Worm (Caenorhabditis elegans) whole organism, mixed stage, embryonic: Measurements from ENCODE around the gene T14G8.4.

Experiments
- bed-3 ChIP-seq: fragments of 200-800 bp; sonication (Bioruptor generic); optimal IDR thresholded peaks from 3 replicates; lab custom pipeline; 2018; ENCODE audit warnings: mild to moderate bottlenecking, missing genetic modification characterization, moderate library complexity, missing compliant biosample characterization
- blmp-1 ChIP-seq: fragments of 150-350 bp; optimal IDR thresholded peaks from 2 replicates; lab custom pipeline; 2014; ENCODE audit warnings: missing biosample characterization, missing genetic modification characterization
- ceh-39 ChIP-seq: fragments of 150-350 bp; optimal IDR thresholded peaks from 2 replicates; lab custom pipeline; 2014; ENCODE audit warnings: missing biosample characterization, missing genetic modification characterization
- ceh-43 ChIP-seq: fragments of 200-800 bp; sonication (Bioruptor generic); optimal IDR thresholded peaks from 2 replicates; lab custom pipeline; 2018; ENCODE audit warnings: mild to moderate bottlenecking, missing genetic modification characterization, moderate library complexity, missing compliant biosample characterization
- ces-1 ChIP-seq: fragments of 150-350 bp; optimal IDR thresholded peaks from 2 replicates; lab custom pipeline; 2014; ENCODE audit warnings: missing biosample characterization, missing genetic modification reagents, missing genetic modification characterization
- drap-1 ChIP-seq: fragments of 200-800 bp; sonication (Bioruptor generic); optimal IDR thresholded peaks from 3 replicates; lab custom pipeline; 2018; ENCODE audit warnings: mild to moderate bottlenecking, missing genetic modification characterization, missing compliant biosample characterization
- elt-1 ChIP-seq: sonication (generic microtip); optimal IDR thresholded peaks from 2 replicates; lab custom pipeline; 2017; ENCODE audit warnings: missing genetic modification characterization, mild to moderate bottlenecking, missing compliant biosample characterization, antibody characterized with exemption, moderate library complexity, borderline replicate concordance; ENCODE audit not compliant: insufficient read depth
- elt-3 ChIP-seq: fragments of 150-350 bp; optimal IDR thresholded peaks from 2 replicates; lab custom pipeline; 2014; ENCODE audit warnings: missing biosample characterization, missing genetic modification characterization
- ham-2 ChIP-seq: fragments of 200-800 bp; sonication (Bioruptor generic); optimal IDR thresholded peaks from 2 replicates; lab custom pipeline; 2018; ENCODE audit warnings: mild to moderate bottlenecking, missing genetic modification characterization, missing compliant biosample characterization
- hlh-1 ChIP-seq: fragments of 150-350 bp; optimal IDR thresholded peaks from 2 replicates; lab custom pipeline; 2014; ENCODE audit warnings: missing biosample characterization, missing genetic modification reagents, missing genetic modification characterization
- lin-13 ChIP-seq: fragments of 150-350 bp; optimal IDR thresholded peaks from 2 replicates; lab custom pipeline; 2014; ENCODE audit warnings: missing biosample characterization, missing genetic modification characterization
- lin-32 ChIP-seq: fragments of 200-800 bp; sonication (Bioruptor generic); optimal IDR thresholded peaks from 2 replicates; lab custom pipeline; 2018; ENCODE audit warnings: mild to moderate bottlenecking, missing genetic modification characterization, missing compliant biosample characterization
- lsy-2 ChIP-seq: fragments of 150-350 bp; optimal IDR thresholded peaks from 2 replicates; lab custom pipeline; 2014; ENCODE audit warnings: missing biosample characterization, missing genetic modification characterization
- mab-5 ChIP-seq: fragments of 150-350 bp; optimal IDR thresholded peaks from 2 replicates; lab custom pipeline; 2014; ENCODE audit warnings: missing biosample characterization, missing genetic modification characterization
- mep-1 ChIP-seq: fragments of 150-350 bp; optimal IDR thresholded peaks from 2 replicates; lab custom pipeline; 2017; ENCODE audit warnings: missing biosample characterization, missing genetic modification reagents, missing genetic modification characterization, inconsistent platforms
- mls-2 ChIP-seq: sonication (generic microtip); optimal IDR thresholded peaks from 2 replicates; lab custom pipeline; 2016; ENCODE audit warnings: mild to moderate bottlenecking, missing genetic modification characterization, moderate library complexity, missing compliant biosample characterization
- nhr-12 ChIP-seq: fragments of 150-350 bp; optimal IDR thresholded peaks from 2 replicates; lab custom pipeline; 2014; ENCODE audit warnings: missing biosample characterization, missing genetic modification characterization
- nhr-2 ChIP-seq: fragments of 150-350 bp; optimal IDR thresholded peaks from 2 replicates; lab custom pipeline; 2014; ENCODE audit warnings: missing biosample characterization, missing genetic modification characterization
- nhr-237 ChIP-seq: fragments of 150-350 bp; optimal IDR thresholded peaks from 2 replicates; lab custom pipeline; 2014; ENCODE audit warnings: missing biosample characterization, missing genetic modification characterization
- nhr-28 ChIP-seq: fragments of 150-350 bp; optimal IDR thresholded peaks from 2 replicates; lab custom pipeline; 2014; ENCODE audit warnings: missing biosample characterization, missing genetic modification characterization
- nhr-76 ChIP-seq: sonication (generic microtip); optimal IDR thresholded peaks from 2 replicates; lab custom pipeline; 2017; ENCODE audit warnings: missing biosample characterization, missing genetic modification characterization
- pha-4 ChIP-seq: fragments of 150-350 bp; optimal IDR thresholded peaks from 2 replicates; lab custom pipeline; 2018; ENCODE audit warnings: missing biosample characterization, missing genetic modification reagents, missing genetic modification characterization
- sem-2 ChIP-seq: fragments of 200-800 bp; sonication (Bioruptor generic); optimal IDR thresholded peaks from 2 replicates; lab custom pipeline; 2018; ENCODE audit warnings: mild to moderate bottlenecking, missing genetic modification characterization, missing compliant biosample characterization
- snpc-4 ChIP-seq: fragments of 150-350 bp; optimal IDR thresholded peaks from 2 replicates; lab custom pipeline; 2014; ENCODE audit warnings: missing biosample characterization, missing genetic modification characterization
- sptf-1 ChIP-seq: sonication (generic microtip); optimal IDR thresholded peaks from 2 replicates; lab custom pipeline; 2017; ENCODE audit warnings: mild to moderate bottlenecking, missing genetic modification characterization, moderate library complexity, missing compliant biosample characterization
- tbx-8 ChIP-seq: fragments of 200-800 bp; sonication (Bioruptor generic); optimal IDR thresholded peaks from 2 replicates; lab custom pipeline; 2018; ENCODE audit warnings: mild to moderate bottlenecking, missing genetic modification characterization, moderate library complexity, missing compliant biosample characterization
- unc-120 ChIP-seq: sonication (generic microtip); optimal IDR thresholded peaks from 2 replicates; lab custom pipeline; 2017; ENCODE audit warnings: missing genetic modification characterization, missing compliant biosample characterization; ENCODE audit not compliant: poor library complexity, severe bottlenecking
- unc-62 ChIP-seq: fragments of 150-350 bp; optimal IDR thresholded peaks from 2 replicates; lab custom pipeline; 2014; ENCODE audit warnings: missing biosample characterization, missing genetic modification reagents, missing genetic modification characterization
- zip-8 ChIP-seq: fragments of 150-350 bp; optimal IDR thresholded peaks from 2 replicates; lab custom pipeline; 2014; ENCODE audit warnings: missing biosample characterization, missing genetic modification characterization
- ztf-11 ChIP-seq: fragments of 150-350 bp; optimal IDR thresholded peaks from 2 replicates; lab custom pipeline; 2014; ENCODE audit warnings: missing biosample characterization, missing genetic modification characterization

The T14G8.4 gene

ce11 chrX:12863796-12864195 is at the start of gene T14G8.4:
Gene T14G8.4 (minus strand): TSS chrX:12863896.
- TF ChIP-seq ceh-39 (tag; lab: Kevin White, UChicago): no peak
- no peak for TF ChIP-seq unc-120 (tag; lab: Kevin White, UChicago)
- no peak for TF ChIP-seq pha-4
- TF ChIP-seq mls-2 (tag; lab: Kevin White, UChicago): no peak
- TF ChIP-seq ham-2: no peak
- no peak for TF ChIP-seq nhr-76 (tag; lab: Kevin White, UChicago)
- no peak for TF ChIP-seq tbx-8 (GFP tag; lab: Kevin White, UChicago)
- no peak for TF ChIP-seq sem-2
- TF ChIP-seq mab-5 (tag; lab: Kevin White, UChicago): no peak
- TF ChIP-seq sptf-1: no peak
- no peak for TF ChIP-seq mep-1 (tag; lab: Kevin White, UChicago)
- TF ChIP-seq ces-1: no peak
- no peak for TF ChIP-seq elt-1

ce11 chrX:12912435-12912834 is 48.7 kb upstream of the T14G8.4 start:
- peak; percentile 61 for TF ChIP-seq unc-62
- TF ChIP-seq sem-2: no peak

DNA sequence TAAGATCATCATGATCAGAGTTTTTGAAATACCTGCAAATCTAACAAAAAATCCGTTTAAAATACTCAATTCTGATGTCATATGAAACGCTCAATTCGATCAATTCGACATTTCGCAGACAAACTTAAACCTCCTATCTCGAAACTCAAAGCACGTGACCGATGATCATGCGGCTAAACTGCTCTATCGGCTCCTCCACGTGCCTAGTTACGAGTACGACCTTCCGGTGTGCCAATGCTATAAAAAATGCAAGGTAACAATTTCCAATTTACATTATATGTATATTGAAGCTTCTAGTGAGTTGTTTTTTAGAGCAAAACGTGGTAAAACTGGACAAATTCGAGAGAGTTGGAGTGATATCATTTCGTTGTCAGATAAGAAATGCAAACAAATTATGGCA is 47.5 kb upstream of the T14G8.4 start:
- TF ChIP-seq lin-32 (no peak), mep-1 (tag; lab: Kevin White, UChicago) (no peak), nhr-237 (tag; lab: Kevin White, UChicago) (no peak), tbx-8 (GFP tag; lab: Kevin White, UChicago) (no peak), nhr-28 (tag; lab: Kevin White, UChicago) (no peak), ces-1 (no peak), ceh-43 (GFP tag; lab: Kevin White, UChicago) (no peak), nhr-12 (tag; lab: Kevin White, UChicago) (no peak), nhr-76 (tag; lab: Kevin White, UChicago) (no peak), sptf-1 (no peak), nhr-2 (no peak), snpc-4 (tag; lab: Kevin White, UChicago) (no peak), zip-8 (tag; lab: Kevin White, UChicago) (no peak), ztf-11 (no peak), bed-3 (GFP tag; lab: Kevin White, UChicago) (no peak), sem-2 (no peak), ceh-39 (tag; lab: Kevin White, UChicago) (no peak)

- TF ChIP-seq hlh-1 (peak; percentile 85), lin-13 (tag; lab: Kevin White, UChicago) (no peak), lsy-2 (no peak), unc-120 (tag; lab: Kevin White, UChicago) (peak; percentile 31), zip-8 (tag; lab: Kevin White, UChicago) (no peak)
These were observed 46.2 kb upstream of the T14G8.4 start for ce11 chrX:12909910-12910309.

DNA sequence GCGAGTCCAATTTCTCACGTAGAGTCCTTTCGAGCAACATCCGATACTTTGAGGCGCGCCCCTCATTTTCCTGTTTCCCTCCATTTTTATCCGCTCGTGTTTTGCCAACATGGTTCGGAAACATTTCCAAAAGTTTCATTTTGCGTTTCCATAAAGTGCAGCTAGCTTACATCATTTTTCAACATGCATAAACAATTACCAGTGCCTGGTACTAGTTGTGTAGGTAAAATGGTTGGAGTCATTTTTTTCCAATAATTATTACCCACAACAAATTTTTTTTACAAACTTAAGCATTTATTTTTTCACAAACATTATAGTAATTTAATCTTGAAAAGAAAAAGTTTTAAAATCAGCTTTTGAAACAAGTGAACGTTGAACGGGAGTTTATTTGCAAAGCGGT is 45.0 kb upstream of the T14G8.4 start:
- no peak for TF ChIP-seq blmp-1 (tag; lab: Kevin White, UChicago)
- no peak for TF ChIP-seq tbx-8 (GFP tag; lab: Kevin White, UChicago)
- TF ChIP-seq unc-120 (tag; lab: Kevin White, UChicago): no peak
- TF ChIP-seq ceh-39 (tag; lab: Kevin White, UChicago): no peak
- no peak for TF ChIP-seq nhr-237 (tag; lab: Kevin White, UChicago)
- TF ChIP-seq pha-4: no peak
- TF ChIP-seq drap-1 (GFP tag; lab: Kevin White, UChicago): no peak

DNA sequence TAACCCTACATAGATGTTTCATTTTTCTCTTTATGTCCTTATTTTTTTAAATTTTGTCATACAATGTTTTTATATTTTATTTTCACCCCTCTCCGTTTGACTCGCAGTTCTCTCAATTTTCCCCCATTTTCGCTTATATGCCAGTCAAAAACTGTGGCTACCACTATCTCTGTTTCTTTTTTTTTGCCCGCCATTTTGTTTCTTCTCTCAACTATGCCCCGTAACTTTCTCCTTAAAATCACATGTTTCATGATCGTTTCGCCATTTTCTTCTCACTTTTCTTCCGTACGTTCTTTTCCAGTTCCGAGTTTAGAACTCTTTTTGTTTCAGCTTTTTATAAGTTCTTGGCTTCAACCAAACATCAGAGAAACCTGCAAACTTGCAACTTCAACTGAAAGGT is 43.8 kb upstream of the T14G8.4 start, which contains the start of gene pqn-18:
pqn-18 (plus strand) TSS at position 331 of the 400 bp plus-strand sequence.
- TF ChIP-seq nhr-28 (tag; lab: Kevin White, UChicago) (no peak), unc-62 (no peak), nhr-237 (tag; lab: Kevin White, UChicago) (no peak), elt-3 (tag; lab: Kevin White, UChicago) (no peak), ceh-43 (GFP tag; lab: Kevin White, UChicago) (no peak), snpc-4 (tag; lab: Kevin White, UChicago) (no peak), ces-1 (no peak), ceh-39 (tag; lab: Kevin White, UChicago) (no peak)
